Worm (Caenorhabditis elegans): ENCODE measurements around the gene C38C3.6.

- no peak for TF ChIP-seq pqm-1 (tag; optimal IDR thresholded peaks at IDR 0.05)
- no peak for TF ChIP-seq dmd-4 (tag; optimal IDR thresholded peaks at IDR 0.05; ENCODE audit: borderline replicate concordance)
- TF ChIP-seq dve-1 (tag; optimal IDR thresholded peaks at IDR 0.05): no peak
- TF ChIP-seq nhr-11 (tag; optimal IDR thresholded peaks at IDR 0.05): no peak
Observed at ce11 chrV:1455280-1455679, 36.1 kb downstream of the C38C3.6 start.
